Fruit fly (Drosophila melanogaster): ENCODE results near the gene CG31253.

CG31253 gene

DNA sequence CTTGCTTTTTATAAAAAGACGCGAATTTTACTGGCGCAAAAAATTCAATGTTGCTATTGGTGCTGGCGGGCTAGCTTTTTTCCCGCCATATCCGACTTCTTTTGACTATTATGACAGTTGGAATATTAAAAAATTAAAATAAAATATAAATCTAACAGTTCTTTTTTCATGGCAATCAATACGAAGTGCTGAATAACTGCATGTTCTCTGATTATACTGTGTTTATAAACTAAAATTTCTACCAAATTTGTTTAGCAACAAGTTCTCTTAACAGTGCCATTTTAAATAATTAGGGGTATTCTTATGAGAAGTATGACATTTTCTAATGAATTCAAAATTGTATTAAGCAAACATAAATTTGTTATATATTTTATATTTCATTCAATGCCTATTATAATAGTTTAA, 41.0 kb downstream of the CG31253 start, which contains the start of gene Boh1 (continued):
- TF ChIP-seq bigmax (GFP tag; optimal IDR thresholded peaks at IDR 0.05) = no peak
- peak; percentile 12 for TF ChIP-seq Hr3 (GFP tag; optimal IDR thresholded peaks at IDR 0.05)
- TF ChIP-seq Oaz (GFP tag; IDR thresholded peaks at IDR 0.05) = no peak
- peak; percentile 22 for TF ChIP-seq CG33213 (GFP tag; optimal IDR thresholded peaks at IDR 0.05)
- peak; percentile 6 for TF ChIP-seq CG18764 (GFP tag; optimal IDR thresholded peaks at IDR 0.05)
- peak; percentile 24 for TF ChIP-seq nerfin-1 (tag; optimal IDR thresholded peaks at IDR 0.05)
- TF ChIP-seq caup (GFP tag; optimal IDR thresholded peaks at IDR 0.05; ENCODE audit: severe bottlenecking) = peak; percentile 15
- peak; percentile 3 for TF ChIP-seq zen (tag; optimal IDR thresholded peaks at IDR 0.05)
- TF ChIP-seq CG11247 (GFP tag; IDR thresholded peaks at IDR 0.05) = no peak
- TF ChIP-seq CG31441 (GFP tag; IDR thresholded peaks at IDR 0.05) = peak; percentile 70
- TF ChIP-seq CG9609 (GFP tag; optimal IDR thresholded peaks at IDR 0.05) = no peak
- no peak for TF ChIP-seq zen2 (GFP tag; IDR thresholded peaks at IDR 0.05; ENCODE audit: partially characterized antibody)
- peak; percentile 44 for TF ChIP-seq CG7839 (tag; optimal IDR thresholded peaks at IDR 0.05)
- TF ChIP-seq CG10959 (GFP tag; IDR thresholded peaks at IDR 0.05) = no peak
- no peak for TF ChIP-seq CG17328 (GFP tag; IDR thresholded peaks at IDR 0.05)
- TF ChIP-seq CoRest (tag; optimal IDR thresholded peaks at IDR 0.05) = peak; percentile 56
- TF ChIP-seq BtbVII (GFP tag; optimal IDR thresholded peaks at IDR 0.05) = peak; percentile 26
- no peak for TF ChIP-seq inv (GFP tag; IDR thresholded peaks at IDR 0.05; ENCODE audit: partially characterized antibody)
- no peak for TF ChIP-seq CG12942 (GFP tag; optimal IDR thresholded peaks at IDR 0.05)
- TF ChIP-seq sug (tag; optimal IDR thresholded peaks at IDR 0.05) = peak; percentile 48
- TF ChIP-seq fd96Cb (tag; optimal IDR thresholded peaks at IDR 0.05) = no peak
- no peak for TF ChIP-seq CG8359 (GFP tag; optimal IDR thresholded peaks at IDR 0.05; ENCODE audit: borderline replicate concordance)
- TF ChIP-seq CG30431 (GFP tag; optimal IDR thresholded peaks at IDR 0.05) = no peak
- no peak for TF ChIP-seq ac (GFP tag; optimal IDR thresholded peaks at IDR 0.05)
- TF ChIP-seq mirr (GFP tag; optimal IDR thresholded peaks at IDR 0.05) = no peak
- TF ChIP-seq CG5245 (GFP tag; optimal IDR thresholded peaks at IDR 0.05) = no peak
- no peak for TF ChIP-seq MESR4 (GFP tag; optimal IDR thresholded peaks at IDR 0.05)
- no peak for TF ChIP-seq bbx (GFP tag; IDR thresholded peaks at IDR 0.05; ENCODE audit: partially characterized antibody)
- TF ChIP-seq Awh (GFP tag; IDR thresholded peaks at IDR 0.05) = no peak
- TF ChIP-seq CG14860 (GFP tag; IDR thresholded peaks at IDR 0.05; ENCODE audit: partially characterized antibody) = no peak
- TF ChIP-seq luna (GFP tag; optimal IDR thresholded peaks at IDR 0.05) = no peak
- TF ChIP-seq BEAF-32 (GFP tag; optimal IDR thresholded peaks at IDR 0.05) = peak; percentile 8
- TF ChIP-seq ato (GFP tag; IDR thresholded peaks at IDR 0.05; ENCODE audit: partially characterized antibody) = no peak
- peak; percentile 47 for TF ChIP-seq CG30020 (tag; optimal IDR thresholded peaks at IDR 0.05)
- no peak for TF ChIP-seq kni (GFP tag; optimal IDR thresholded peaks at IDR 0.05)
- TF ChIP-seq CG14014 (GFP tag; IDR thresholded peaks at IDR 0.05) = no peak
- TF ChIP-seq Blimp-1 (GFP tag; optimal IDR thresholded peaks at IDR 0.05) = peak; percentile 13
- TF ChIP-seq CG8089 (GFP tag; optimal IDR thresholded peaks at IDR 0.05) = no peak
- TF ChIP-seq CG1529 (GFP tag; optimal IDR thresholded peaks at IDR 0.05) = no peak
- TF ChIP-seq jigr1 (GFP tag; IDR thresholded peaks at IDR 0.05) = no peak; the same call in 2 of the 3 replicates
- TF ChIP-seq p53 (GFP tag; optimal IDR thresholded peaks at IDR 0.05) = no peak
- peak; percentile 39 for TF ChIP-seq stwl (tag; optimal IDR thresholded peaks at IDR 0.05)
- no peak for TF ChIP-seq CG18619 (GFP tag; optimal IDR thresholded peaks at IDR 0.05)
- no peak for TF ChIP-seq CG9215 (GFP tag; IDR thresholded peaks at IDR 0.05)
- TF ChIP-seq CG6654 (GFP tag; optimal IDR thresholded peaks at IDR 0.05) = no peak
- no peak for TF ChIP-seq sens-2 (GFP tag; IDR thresholded peaks at IDR 0.05)
- peak; percentile 29 for TF ChIP-seq Abd-B (GFP tag; optimal IDR thresholded peaks at IDR 0.05)
- TF ChIP-seq grn (GFP tag; optimal IDR thresholded peaks at IDR 0.05) = no peak
- TF ChIP-seq CG4404 (GFP tag; IDR thresholded peaks at IDR 0.05) = no peak
- no peak for TF ChIP-seq CG18011 (GFP tag; optimal IDR thresholded peaks at IDR 0.05)
- TF ChIP-seq D19A (tag; optimal IDR thresholded peaks at IDR 0.05) = peak; percentile 40
